Fruit fly (Drosophila melanogaster) whole organism, embryonic: Measurements from ENCODE around the gene CG13311.

Experiments used
- Atf3 ChIP-seq: fragments of 200-800 bp; sonication (Bioruptor generic); optimal IDR thresholded peaks from 3 replicates; lab custom pipeline; 2016; ENCODE audit warnings: missing biosample characterization, missing genetic modification characterization
- CG10147 ChIP-seq: fragments of 200-800 bp; sonication (Bioruptor generic); optimal IDR thresholded peaks from 2 replicates; lab custom pipeline; 2019; ENCODE audit warnings: missing biosample characterization, mild to moderate bottlenecking, missing genetic modification characterization, moderate library complexity
- CG1024 ChIP-seq: fragments of 200-800 bp; sonication (Bioruptor generic); IDR thresholded peaks from 2 replicates; pipeline ENCODE4 v1.3.6; 2022; ENCODE audit warnings: missing biosample characterization, missing genetic modification characterization
- CG10366 ChIP-seq: fragments of 200-800 bp; sonication (Bioruptor generic); IDR thresholded peaks from 2 replicates; pipeline ENCODE4 v1.3.6; 2022; ENCODE audit warnings: missing biosample characterization, missing genetic modification characterization
- CG12071 ChIP-seq: fragments of 200-800 bp; sonication (Bioruptor generic); optimal IDR thresholded peaks from 3 replicates; lab custom pipeline; 2018; ENCODE audit warnings: missing biosample characterization, mild to moderate bottlenecking, missing genetic modification characterization
- CG16779 ChIP-seq: fragments of 200-800 bp; sonication (Bioruptor generic); IDR thresholded peaks from 2 replicates; pipeline ENCODE4 v1.3.6; 2022; ENCODE audit warnings: missing biosample characterization, missing genetic modification characterization
- CG17328 ChIP-seq: fragments of 200-800 bp; sonication (Bioruptor generic); IDR thresholded peaks from 2 replicates; pipeline ENCODE4 v1.3.6; 2022; ENCODE audit warnings: missing biosample characterization, missing genetic modification characterization
- CG17612 ChIP-seq: fragments of 200-800 bp; sonication (Bioruptor generic); IDR thresholded peaks from 2 replicates; pipeline ENCODE4 v1.3.6; 2022; ENCODE audit warnings: missing biosample characterization, missing genetic modification characterization
- CG18011 ChIP-seq: fragments of 200-800 bp; sonication (Bioruptor generic); optimal IDR thresholded peaks from 2 replicates; lab custom pipeline; 2017; ENCODE audit warnings: missing biosample characterization, missing genetic modification characterization, mild to moderate bottlenecking, moderate library complexity, missing genotype
- CG31365 ChIP-seq: fragments of 200-800 bp; sonication (Bioruptor generic); optimal IDR thresholded peaks from 2 replicates; lab custom pipeline; 2018; ENCODE audit warnings: missing biosample characterization, mild to moderate bottlenecking, missing genetic modification characterization
- CG6175 ChIP-seq: fragments of 200-800 bp; sonication (Bioruptor generic); IDR thresholded peaks from 3 replicates; pipeline ENCODE4 v1.3.6; 2022; ENCODE audit warnings: missing biosample characterization, missing genetic modification characterization
- CG6689 ChIP-seq: fragments of 200-800 bp; sonication (Bioruptor generic); IDR thresholded peaks from 2 replicates; pipeline ENCODE4 v1.3.6; 2022; ENCODE audit warnings: missing biosample characterization, missing genetic modification characterization
- CG6791 ChIP-seq: fragments of 200-800 bp; sonication (Bioruptor generic); IDR thresholded peaks from 3 replicates; pipeline ENCODE4 v1.3.6; 2022; ENCODE audit warnings: missing biosample characterization, missing genetic modification characterization; ENCODE audit not compliant: partially characterized antibody
- CG7556 ChIP-seq: fragments of 200-800 bp; sonication (Bioruptor generic); optimal IDR thresholded peaks from 2 replicates; lab custom pipeline; 2017; ENCODE audit warnings: missing biosample characterization, mild to moderate bottlenecking, missing genetic modification characterization
- CG7745 ChIP-seq: fragments of 200-800 bp; sonication (Bioruptor generic); optimal IDR thresholded peaks from 2 replicates; lab custom pipeline; 2018; ENCODE audit warnings: missing biosample characterization, mild to moderate bottlenecking, missing genetic modification characterization, moderate library complexity
- CG9797 ChIP-seq: fragments of 200-800 bp; sonication (Bioruptor generic); optimal IDR thresholded peaks from 3 replicates; lab custom pipeline; 2018; ENCODE audit warnings: missing biosample characterization, mild to moderate bottlenecking, missing genetic modification characterization
- CG9817 ChIP-seq: fragments of 200-800 bp; sonication (Bioruptor generic); optimal IDR thresholded peaks from 2 replicates; lab custom pipeline; 2018; ENCODE audit warnings: missing biosample characterization, mild to moderate bottlenecking, missing genetic modification characterization, moderate library complexity
- CG9876 ChIP-seq: fragments of 200-800 bp; sonication (Bioruptor generic); optimal IDR thresholded peaks from 2 replicates; lab custom pipeline; 2016; ENCODE audit warnings: missing biosample characterization, missing genetic modification characterization
- CTCF ChIP-seq: fragments of 200-800 bp; sonication (Bioruptor generic); optimal IDR thresholded peaks from 2 replicates; lab custom pipeline; 2017; ENCODE audit warnings: missing biosample characterization, mild to moderate bottlenecking, missing genetic modification characterization, moderate library complexity
- Ets65A ChIP-seq: fragments of 200-800 bp; sonication (Bioruptor generic); peaks from one replicate; lab custom pipeline; 2016; ENCODE audit warnings: missing biosample characterization, missing genetic modification characterization
- Gsc ChIP-seq: fragments of 200-800 bp; sonication (Bioruptor generic); IDR thresholded peaks from 2 replicates; pipeline ENCODE4 v1.3.6; 2022; ENCODE audit warnings: missing biosample characterization, missing genetic modification characterization
- HHEX ChIP-seq: fragments of 200-800 bp; sonication (Bioruptor generic); optimal IDR thresholded peaks from 3 replicates; lab custom pipeline; 2017; ENCODE audit warnings: missing biosample characterization, mild to moderate bottlenecking, missing genetic modification characterization, missing genetic modification reagents
- HLHmδ ChIP-seq: fragments of 200-800 bp; sonication (Bioruptor generic); optimal IDR thresholded peaks from 2 replicates; lab custom pipeline; 2018; ENCODE audit warnings: missing biosample characterization, mild to moderate bottlenecking, missing genetic modification characterization, moderate library complexity
- Hmx ChIP-seq: fragments of 200-800 bp; sonication (Bioruptor generic); optimal IDR thresholded peaks from 2 replicates; lab custom pipeline; 2016; ENCODE audit warnings: missing biosample characterization, missing genetic modification characterization
- Med ChIP-seq: fragments of 200-800 bp; sonication (Bioruptor generic); peaks from one replicate; lab custom pipeline; 2016; ENCODE audit warnings: missing biosample characterization, missing genetic modification characterization, mild to moderate bottlenecking, inconsistent platforms, moderate library complexity
- Trl ChIP-seq, 3 experiments: fragments of >200 bp in 2 of 3; fragments of 200-800 bp in 1 of 3; sonication (Bioruptor generic) in 1 of 3; optimal IDR thresholded peaks; 2 replicates in 1 of 3; 3 replicates in 2 of 3; lab custom pipeline; 2016 to 2017; ENCODE audit warnings: missing biosample characterization in 1 of 3, missing genetic modification characterization in 1 of 3
- bigmax ChIP-seq: fragments of 200-800 bp; sonication (Bioruptor generic); optimal IDR thresholded peaks from 2 replicates; lab custom pipeline; 2018; ENCODE audit warnings: missing biosample characterization, mild to moderate bottlenecking, missing genetic modification characterization
- cg ChIP-seq: fragments of 200-800 bp; sonication (Bioruptor generic); optimal IDR thresholded peaks from 3 replicates; lab custom pipeline; 2019; ENCODE audit warnings: missing biosample characterization, mild to moderate bottlenecking, missing genetic modification characterization, moderate library complexity
- croc ChIP-seq: fragments of 200-800 bp; sonication (Bioruptor generic); conservative IDR thresholded peaks from 3 replicates; pipeline ENCODE4 v1.3.6; 2022; ENCODE audit warnings: missing biosample characterization, missing genetic modification characterization
- dimm ChIP-seq: fragments of 200-800 bp; sonication (Bioruptor generic); IDR thresholded peaks from 2 replicates; pipeline ENCODE4 v1.3.6; 2022; ENCODE audit warnings: missing biosample characterization, missing genetic modification characterization
- dysf ChIP-seq: fragments of 200-800 bp; sonication (Bioruptor generic); IDR thresholded peaks from 3 replicates; pipeline ENCODE4 v1.3.6; 2022; ENCODE audit warnings: missing biosample characterization, missing genetic modification characterization
- fd102C ChIP-seq: fragments of 200-800 bp; sonication (Bioruptor generic); optimal IDR thresholded peaks from 2 replicates; lab custom pipeline; 2018; ENCODE audit warnings: missing biosample characterization, mild to moderate bottlenecking, missing genetic modification characterization, moderate library complexity
- gce ChIP-seq: fragments of 200-800 bp; sonication (Bioruptor generic); IDR thresholded peaks from 3 replicates; pipeline ENCODE4 v1.3.6; 2022; ENCODE audit warnings: missing biosample characterization, missing genetic modification characterization
- gfzf ChIP-seq: fragments of 200-800 bp; sonication (Bioruptor generic); optimal IDR thresholded peaks from 2 replicates; lab custom pipeline; 2016; ENCODE audit warnings: missing biosample characterization, mild to moderate bottlenecking, missing genetic modification characterization, moderate library complexity
- h ChIP-seq: fragments of >200 bp; optimal IDR thresholded peaks from 2 replicates; lab custom pipeline; 2017
- mam ChIP-seq: fragments of 200-800 bp; sonication (Bioruptor generic); optimal IDR thresholded peaks from 3 replicates; lab custom pipeline; 2016; ENCODE audit warnings: missing biosample characterization, missing genetic modification characterization
- nmo ChIP-seq: fragments of 200-800 bp; sonication (Bioruptor generic); optimal IDR thresholded peaks from 2 replicates; lab custom pipeline; 2018; ENCODE audit warnings: missing biosample characterization, mild to moderate bottlenecking, missing genetic modification characterization, moderate library complexity
- onecut ChIP-seq: fragments of 200-800 bp; sonication (Bioruptor generic); IDR thresholded peaks from 2 replicates; pipeline ENCODE4 v1.3.6; 2022; ENCODE audit warnings: missing biosample characterization, missing genetic modification characterization
- pan ChIP-seq, 4 experiments: fragments of >200 bp in 3 of 4; fragments of 200-800 bp in 1 of 4; sonication (Bioruptor generic) in 1 of 4; optimal IDR thresholded peaks in 3 of 4; IDR thresholded peaks in 1 of 4; 2 replicates each; pipeline versions ENCODE4 v1.3.6 to Lab custom; 2017 to 2022; ENCODE audit warnings: missing biosample characterization in 2 of 4, missing genetic modification characterization in 2 of 4, mixed read lengths in 1 of 4
- repo ChIP-seq: fragments of 200-800 bp; sonication (Bioruptor generic); optimal IDR thresholded peaks from 2 replicates; lab custom pipeline; 2016; ENCODE audit warnings: missing biosample characterization, missing genetic modification characterization
- row ChIP-seq: fragments of 200-800 bp; sonication (Bioruptor generic); IDR thresholded peaks from 3 replicates; pipeline ENCODE4 v1.3.6; 2022; ENCODE audit warnings: missing biosample characterization, missing genetic modification characterization
- schlank ChIP-seq: fragments of 200-800 bp; sonication (Bioruptor generic); optimal IDR thresholded peaks from 2 replicates; lab custom pipeline; 2018; ENCODE audit warnings: missing biosample characterization, mild to moderate bottlenecking, missing genetic modification characterization
- sug ChIP-seq: fragments of 200-800 bp; optimal IDR thresholded peaks from 2 replicates; lab custom pipeline; 2019; ENCODE audit warnings: missing biosample characterization, mild to moderate bottlenecking, missing genetic modification characterization, moderate library complexity
- tgo ChIP-seq: fragments of 200-800 bp; sonication (Bioruptor generic); IDR thresholded peaks from 3 replicates; pipeline ENCODE4 v1.3.6; 2022; ENCODE audit warnings: missing biosample characterization, missing genetic modification characterization
- tll ChIP-seq, 2 experiments: fragments of 200-800 bp in 1 of 2; fragments of >200 bp in 1 of 2; sonication (Bioruptor generic) in 1 of 2; optimal IDR thresholded peaks; 2 replicates each; lab custom pipeline; 2017 to 2019; ENCODE audit warnings: missing biosample characterization in 2 of 2, missing genetic modification characterization in 2 of 2, mild to moderate bottlenecking in 1 of 2, moderate library complexity in 1 of 2
- vvl ChIP-seq: fragments of 200-800 bp; sonication (Bioruptor generic); IDR thresholded peaks from 2 replicates; pipeline ENCODE4 v1.3.6; 2022; ENCODE audit warnings: missing biosample characterization, missing genetic modification characterization
- wek ChIP-seq: fragments of 200-800 bp; sonication (Bioruptor generic); optimal IDR thresholded peaks from 3 replicates; lab custom pipeline; 2018; ENCODE audit warnings: missing biosample characterization, mild to moderate bottlenecking, missing genetic modification characterization, moderate library complexity
- z ChIP-seq: fragments of 200-800 bp; sonication (Bioruptor generic); IDR thresholded peaks from 3 replicates; pipeline ENCODE4 v1.3.6; 2022; ENCODE audit warnings: missing biosample characterization, missing genetic modification characterization
- zen2 ChIP-seq: fragments of 200-800 bp; sonication (Bioruptor generic); IDR thresholded peaks from 3 replicates; pipeline ENCODE4 v1.3.6; 2022; ENCODE audit warnings: missing biosample characterization, missing genetic modification characterization; ENCODE audit not compliant: partially characterized antibody

CG13311 gene

DNA sequence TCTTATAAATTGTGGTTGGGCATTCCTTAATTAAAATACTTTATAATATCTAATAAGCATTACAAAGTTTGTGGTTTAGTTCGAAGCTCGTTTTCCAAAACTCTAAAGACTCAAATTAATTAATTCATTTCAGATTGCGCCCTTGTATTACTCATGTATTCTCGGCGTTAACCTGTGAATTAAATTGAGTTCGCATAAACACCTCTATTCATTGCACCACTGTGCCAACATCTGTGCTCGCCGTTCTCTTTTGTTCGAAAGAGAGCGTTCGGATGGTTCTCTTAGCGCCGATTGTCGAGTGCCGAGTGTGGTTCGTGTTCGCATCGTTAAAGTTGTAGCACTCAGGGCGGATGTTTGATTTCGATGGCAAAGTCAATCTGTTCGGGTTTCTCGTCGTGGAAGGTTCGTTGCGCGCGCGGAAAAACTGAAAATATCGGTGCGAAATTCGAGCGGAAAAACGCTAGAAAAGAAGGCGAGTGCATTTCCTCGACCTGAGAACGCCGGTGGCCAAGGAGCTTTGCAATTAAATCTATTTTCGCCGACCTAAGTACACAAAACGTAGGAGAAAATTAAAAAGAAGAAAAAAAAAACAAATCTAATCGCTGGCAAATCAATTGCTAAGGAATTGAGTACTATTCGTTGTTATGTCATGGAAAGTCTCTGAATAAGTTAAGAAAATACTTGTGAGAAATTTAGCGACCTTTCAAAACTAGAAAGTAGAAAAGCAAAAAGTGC is 25.3 kb upstream of the CG13311 start, which contains the start of gene dally (continued):
- no peak for TF ChIP-seq CG7745 (tag; lab: Kevin White, UChicago)
- TF ChIP-seq CG31365 (tag; lab: Kevin White, UChicago): no peak
- TF ChIP-seq CG18011 (GFP tag; lab: Kevin White, UChicago): no peak
- TF ChIP-seq Gsc (GFP tag; lab: Robert Waterston, UW): no peak
- TF ChIP-seq schlank (tag; lab: Kevin White, UChicago): no peak
- no peak for TF ChIP-seq Ets65A
- TF ChIP-seq CG9797 (GFP tag; lab: Kevin White, UChicago): no peak
- peak; percentile 88 to 95 for TF ChIP-seq Trl (optimal IDR thresholded peaks at IDR 0.05; lab: Kevin White, UChicago)
- peak; percentile 64 for TF ChIP-seq Trl (GFP tag; optimal IDR thresholded peaks at IDR 0.05; lab: Kevin White, UChicago)
- peak; percentile 62; the same call in 1 of the 3 replicates for TF ChIP-seq zen2
- peak; percentile 50 for TF ChIP-seq CG12071 (GFP tag; lab: Kevin White, UChicago)
- no peak for TF ChIP-seq Atf3 (GFP tag; lab: Kevin White, UChicago)
- TF ChIP-seq HLHmδ (GFP tag; lab: Kevin White, UChicago): peak; percentile 88
- peak; percentile 42 for TF ChIP-seq HHEX (GFP tag; lab: Kevin White, UChicago)
- no peak for TF ChIP-seq h (lab: Kevin White, UChicago)
- no peak for TF ChIP-seq bigmax (GFP tag; lab: Kevin White, UChicago)
- no peak for TF ChIP-seq mam (GFP tag; lab: Kevin White, UChicago)
- no peak; the same call in 2 of the 3 replicates for TF ChIP-seq tgo (GFP tag; lab: Robert Waterston, UW)
- TF ChIP-seq row (GFP tag; lab: Robert Waterston, UW): peak; percentile 81
- TF ChIP-seq tll (GFP tag; optimal IDR thresholded peaks at IDR 0.05; lab: Kevin White, UChicago): peak in 1 of 2 experiments; percentile 87
- TF ChIP-seq Hmx (GFP tag; lab: Kevin White, UChicago): no peak
- TF ChIP-seq wek (GFP tag; lab: Kevin White, UChicago): no peak
- no peak for TF ChIP-seq CG6689 (GFP tag; lab: Robert Waterston, UW)
- TF ChIP-seq fd102C (GFP tag; lab: Kevin White, UChicago): no peak
- TF ChIP-seq CG1024 (GFP tag; lab: Robert Waterston, UW): no peak; the same call in 1 of the 2 replicates
- peak; percentile 37 for TF ChIP-seq repo (GFP tag; lab: Kevin White, UChicago)
- no peak for TF ChIP-seq CG10366
- TF ChIP-seq sug (tag; lab: Kevin White, UChicago): peak; percentile 26
- no peak for TF ChIP-seq CG9876 (GFP tag; lab: Kevin White, UChicago)
- TF ChIP-seq CG17612: no peak
- no peak for TF ChIP-seq z (GFP tag; lab: Robert Waterston, UW)
- TF ChIP-seq cg (GFP tag; lab: Kevin White, UChicago): no peak
- TF ChIP-seq vvl (GFP tag; lab: Robert Waterston, UW): peak; percentile 64
- TF ChIP-seq gce (GFP tag; lab: Robert Waterston, UW): no peak
- no peak for TF ChIP-seq CG7556 (GFP tag; lab: Kevin White, UChicago)
- no peak for TF ChIP-seq CG9817
- TF ChIP-seq CG6175: peak; percentile 64; the same call in 2 of the 3 replicates
- TF ChIP-seq CG17328 (GFP tag; lab: Robert Waterston, UW): no peak
- TF ChIP-seq dimm (GFP tag; lab: Robert Waterston, UW): no peak
- 0 out of 2 replicates have a peak, but pooled peaks have one; percentile 20 for TF ChIP-seq CG16779 (GFP tag; lab: Robert Waterston, UW)
- no peak; the same call in 1 of the 2 replicates for TF ChIP-seq onecut (GFP tag; lab: Robert Waterston, UW)
- no peak for TF ChIP-seq dysf (GFP tag; lab: Robert Waterston, UW)
- peak; percentile 93 for TF ChIP-seq Med (GFP tag; lab: Kevin White, UChicago)
- TF ChIP-seq CTCF (GFP tag; lab: Kevin White, UChicago): no peak
- TF ChIP-seq pan (optimal IDR thresholded peaks at IDR 0.05; lab: Kevin White, UChicago): no peak
- TF ChIP-seq pan (GFP tag; optimal IDR thresholded peaks at IDR 0.05 in 1 of 2, IDR thresholded peaks at IDR 0.05 in 1 of 2): peak in 1 of 2 experiments; percentile 64
- TF ChIP-seq gfzf (GFP tag; lab: Kevin White, UChicago): no peak
- no peak for TF ChIP-seq CG10147 (GFP tag; lab: Kevin White, UChicago)
- TF ChIP-seq nmo (GFP tag; lab: Kevin White, UChicago): no peak
- no peak for TF ChIP-seq croc (GFP tag; lab: Robert Waterston, UW)
- no peak; the same call in 1 of the 3 replicates for TF ChIP-seq CG6791 (GFP tag; lab: Robert Waterston, UW)
